Fruit fly (Drosophila melanogaster) whole organism, embryonic: ENCODE results near the gene CCAP-R.
A peak's percentile ranks its signal among the peaks of the same experiment; 100 is the strongest.

Experiments used
- CG10321 ChIP-seq: fragments of 200-800 bp; sonication (Bioruptor generic); IDR thresholded peaks from 2 replicates; pipeline ENCODE4 v1.3.6; 2022; ENCODE audit warnings: missing biosample characterization, missing genetic modification characterization
- CG10462 ChIP-seq: fragments of 200-800 bp; sonication (Bioruptor generic); optimal IDR thresholded peaks from 2 replicates; lab custom pipeline; 2016; ENCODE audit warnings: missing biosample characterization, missing genetic modification characterization
- CG10565 ChIP-seq: fragments of 200-800 bp; sonication (Bioruptor generic); optimal IDR thresholded peaks from 3 replicates; lab custom pipeline; 2016; ENCODE audit warnings: missing biosample characterization, mild to moderate bottlenecking, missing genetic modification characterization
- CG11247 ChIP-seq: fragments of 200-800 bp; sonication (Bioruptor generic); IDR thresholded peaks from 2 replicates; pipeline ENCODE4 v1.3.6; 2022; ENCODE audit warnings: missing biosample characterization, missing genetic modification characterization
- CG12299 ChIP-seq: fragments of 200-800 bp; sonication (Bioruptor generic); optimal IDR thresholded peaks from 2 replicates; lab custom pipeline; 2018; ENCODE audit warnings: missing biosample characterization, mild to moderate bottlenecking, missing genetic modification characterization
- CG12769 ChIP-seq: fragments of 200-800 bp; sonication (Bioruptor generic); optimal IDR thresholded peaks from 2 replicates; lab custom pipeline; 2019; ENCODE audit warnings: missing biosample characterization, mild to moderate bottlenecking, missing genetic modification characterization, moderate library complexity
- CG13424 ChIP-seq: fragments of 200-800 bp; sonication (Bioruptor generic); optimal IDR thresholded peaks from 2 replicates; lab custom pipeline; 2019; ENCODE audit warnings: missing biosample characterization, mild to moderate bottlenecking, missing genetic modification characterization, moderate library complexity
- CG14667 ChIP-seq: fragments of 200-800 bp; sonication (Bioruptor generic); IDR thresholded peaks from 2 replicates; pipeline ENCODE4 v1.3.6; 2022; ENCODE audit warnings: missing biosample characterization, missing genetic modification characterization
- CG14710 ChIP-seq: fragments of 200-800 bp; sonication (Bioruptor generic); optimal IDR thresholded peaks from 3 replicates; lab custom pipeline; 2019; ENCODE audit warnings: missing biosample characterization, mild to moderate bottlenecking, missing genetic modification characterization, moderate library complexity
- CG15011 ChIP-seq: fragments of 200-800 bp; sonication (Bioruptor generic); optimal IDR thresholded peaks from 3 replicates; lab custom pipeline; 2018; ENCODE audit warnings: missing biosample characterization, mild to moderate bottlenecking, missing genetic modification characterization
- CG15269 ChIP-seq: fragments of 200-800 bp; sonication (Bioruptor generic); optimal IDR thresholded peaks from 2 replicates; lab custom pipeline; 2018; ENCODE audit warnings: missing biosample characterization, mild to moderate bottlenecking, missing genetic modification characterization, moderate library complexity
- CG15696 ChIP-seq: fragments of 200-800 bp; sonication (Bioruptor generic); optimal IDR thresholded peaks from 2 replicates; lab custom pipeline; 2019; ENCODE audit warnings: missing biosample characterization, mild to moderate bottlenecking, missing genetic modification characterization, moderate library complexity
- CG17359 ChIP-seq: fragments of 200-800 bp; sonication (Bioruptor generic); optimal IDR thresholded peaks from 3 replicates; lab custom pipeline; 2018; ENCODE audit warnings: missing biosample characterization, mild to moderate bottlenecking, missing genetic modification characterization, moderate library complexity
- CG17385 ChIP-seq: fragments of 200-800 bp; sonication (Bioruptor generic); optimal IDR thresholded peaks from 3 replicates; lab custom pipeline; 2018; ENCODE audit warnings: missing biosample characterization, mild to moderate bottlenecking, missing genetic modification characterization
- CG18619 ChIP-seq: fragments of 200-800 bp; sonication (Bioruptor generic); optimal IDR thresholded peaks from 3 replicates; lab custom pipeline; 2017; ENCODE audit warnings: missing biosample characterization, mild to moderate bottlenecking, missing genetic modification characterization
- CG3847 ChIP-seq: fragments of 200-800 bp; sonication (Bioruptor generic); IDR thresholded peaks from 2 replicates; pipeline ENCODE4 v1.3.6; 2022; ENCODE audit warnings: missing biosample characterization, missing genetic modification characterization
- CG4328 ChIP-seq: fragments of 200-800 bp; sonication (Bioruptor generic); optimal IDR thresholded peaks from 3 replicates; lab custom pipeline; 2017; ENCODE audit warnings: missing biosample characterization, missing genetic modification reagents, missing genetic modification characterization
- CG4820 ChIP-seq: fragments of 200-800 bp; sonication (Bioruptor generic); optimal IDR thresholded peaks from 3 replicates; lab custom pipeline; 2016; ENCODE audit warnings: missing biosample characterization, missing genetic modification characterization
- CG5953 ChIP-seq: fragments of 200-800 bp; sonication (Bioruptor generic); IDR thresholded peaks from 2 replicates; pipeline ENCODE4 v1.3.6; 2022; ENCODE audit warnings: missing biosample characterization, missing genetic modification characterization
- CG7839 ChIP-seq: fragments of 200-800 bp; sonication (Bioruptor generic); optimal IDR thresholded peaks from 3 replicates; lab custom pipeline; 2018; ENCODE audit warnings: missing biosample characterization, mild to moderate bottlenecking, missing genetic modification characterization, moderate library complexity
- CG7928 ChIP-seq: fragments of 200-800 bp; sonication (Bioruptor generic); optimal IDR thresholded peaks from 2 replicates; lab custom pipeline; 2017; ENCODE audit warnings: missing biosample characterization, mild to moderate bottlenecking, missing genetic modification characterization
- CG8388 ChIP-seq: fragments of 200-800 bp; sonication (Bioruptor generic); optimal IDR thresholded peaks from 2 replicates; lab custom pipeline; 2019; ENCODE audit warnings: missing biosample characterization, mild to moderate bottlenecking, missing genetic modification characterization, moderate library complexity
- CTCF ChIP-seq: fragments of 200-800 bp; sonication (Bioruptor generic); optimal IDR thresholded peaks from 2 replicates; lab custom pipeline; 2017; ENCODE audit warnings: missing biosample characterization, mild to moderate bottlenecking, missing genetic modification characterization, moderate library complexity
- CkIIα-i1 ChIP-seq: fragments of 200-800 bp; sonication (Bioruptor generic); IDR thresholded peaks from 2 replicates; pipeline ENCODE4 v1.3.6; 2022; ENCODE audit warnings: missing biosample characterization, missing genetic modification characterization
- H15 ChIP-seq: fragments of 200-800 bp; sonication (Bioruptor generic); IDR thresholded peaks from 3 replicates; pipeline ENCODE4 v1.3.6; 2022; ENCODE audit warnings: missing biosample characterization, missing genetic modification characterization
- Hey ChIP-seq: fragments of 200-800 bp; sonication (Bioruptor generic); optimal IDR thresholded peaks from 3 replicates; lab custom pipeline; 2018; ENCODE audit warnings: missing biosample characterization, mild to moderate bottlenecking, missing genetic modification characterization
- Side ChIP-seq: fragments of 200-800 bp; sonication (Bioruptor generic); optimal IDR thresholded peaks from 2 replicates; lab custom pipeline; 2016; ENCODE audit warnings: missing biosample characterization, missing genetic modification characterization
- TFAM ChIP-seq: fragments of 200-800 bp; sonication (Bioruptor generic); optimal IDR thresholded peaks from 2 replicates; lab custom pipeline; 2017; ENCODE audit warnings: missing biosample characterization, missing genetic modification characterization, inconsistent platforms
- Usf ChIP-seq: fragments of 200-800 bp; sonication (Bioruptor generic); optimal IDR thresholded peaks from 2 replicates; lab custom pipeline; 2017; ENCODE audit warnings: missing genotype, missing biosample characterization, missing genetic modification characterization
- Vsx1 ChIP-seq: fragments of 200-800 bp; sonication (Bioruptor generic); optimal IDR thresholded peaks from 2 replicates; lab custom pipeline; 2017; ENCODE audit warnings: missing biosample characterization, mild to moderate bottlenecking, missing genetic modification characterization, missing genetic modification reagents
- Xrp1 ChIP-seq: fragments of 200-800 bp; sonication (Bioruptor generic); IDR thresholded peaks from 2 replicates; pipeline ENCODE4 v1.3.6; 2022; ENCODE audit warnings: missing biosample characterization, missing genetic modification characterization
- ac ChIP-seq: fragments of 200-800 bp; sonication (Bioruptor generic); optimal IDR thresholded peaks from 3 replicates; lab custom pipeline; 2017; ENCODE audit warnings: missing biosample characterization, mild to moderate bottlenecking, missing genetic modification characterization
- az2 ChIP-seq: fragments of 200-800 bp; sonication (Bioruptor generic); optimal IDR thresholded peaks from 3 replicates; lab custom pipeline; 2016; ENCODE audit warnings: missing biosample characterization, missing genetic modification characterization
- bab2 ChIP-seq: fragments of 200-800 bp; sonication (Bioruptor generic); optimal IDR thresholded peaks from 2 replicates; lab custom pipeline; 2016; ENCODE audit warnings: missing biosample characterization, missing genetic modification characterization
- da ChIP-seq: fragments of 200-800 bp; sonication (Bioruptor generic); optimal IDR thresholded peaks from 2 replicates; lab custom pipeline; 2016; ENCODE audit warnings: missing biosample characterization, missing genetic modification characterization
- ftz-f1 ChIP-seq: fragments of 200-800 bp; sonication (Bioruptor generic); optimal IDR thresholded peaks from 2 replicates; lab custom pipeline; 2016; ENCODE audit warnings: missing biosample characterization, missing genetic modification characterization
- gem ChIP-seq: fragments of 200-800 bp; sonication (Bioruptor generic); optimal IDR thresholded peaks from 2 replicates; lab custom pipeline; 2019; ENCODE audit warnings: missing biosample characterization, mild to moderate bottlenecking, missing genetic modification characterization, moderate library complexity
- grau ChIP-seq: fragments of 200-800 bp; optimal IDR thresholded peaks from 3 replicates; lab custom pipeline; 2019; ENCODE audit warnings: missing biosample characterization, mild to moderate bottlenecking, missing genetic modification characterization, moderate library complexity
- gsb-n ChIP-seq: fragments of 200-800 bp; sonication (Bioruptor generic); optimal IDR thresholded peaks from 3 replicates; lab custom pipeline; 2018; ENCODE audit warnings: missing biosample characterization, mild to moderate bottlenecking, missing genetic modification characterization
- her ChIP-seq: fragments of 200-800 bp; sonication (Bioruptor generic); optimal IDR thresholded peaks from 2 replicates; lab custom pipeline; 2016; ENCODE audit warnings: missing biosample characterization, missing genetic modification characterization
- lov ChIP-seq, 2 experiments: fragments of 200-800 bp in 1 of 2; fragments of >200 bp in 1 of 2; sonication (Bioruptor generic) in 1 of 2; IDR thresholded peaks in 1 of 2; optimal IDR thresholded peaks in 1 of 2; 2 replicates in 1 of 2; 3 replicates in 1 of 2; pipeline versions ENCODE4 v1.3.6 to Lab custom; 2017 to 2022; ENCODE audit warnings: missing biosample characterization in 1 of 2, missing genetic modification characterization in 1 of 2
- nerfin-2 ChIP-seq: fragments of 200-800 bp; sonication (Bioruptor generic); IDR thresholded peaks from 2 replicates; pipeline ENCODE4 v1.3.6; 2022; ENCODE audit warnings: missing biosample characterization, missing genetic modification characterization; ENCODE audit not compliant: partially characterized antibody
- pb ChIP-seq: fragments of 200-800 bp; sonication (Bioruptor generic); optimal IDR thresholded peaks from 3 replicates; lab custom pipeline; 2016; ENCODE audit warnings: missing biosample characterization, missing genetic modification characterization
- pnt ChIP-seq: fragments of 200-800 bp; sonication (Bioruptor generic); optimal IDR thresholded peaks from 3 replicates; lab custom pipeline; 2016; ENCODE audit warnings: missing biosample characterization, missing genetic modification characterization
- repo ChIP-seq: fragments of 200-800 bp; sonication (Bioruptor generic); optimal IDR thresholded peaks from 2 replicates; lab custom pipeline; 2016; ENCODE audit warnings: missing biosample characterization, missing genetic modification characterization
- row ChIP-seq: fragments of 200-800 bp; sonication (Bioruptor generic); IDR thresholded peaks from 3 replicates; pipeline ENCODE4 v1.3.6; 2022; ENCODE audit warnings: missing biosample characterization, missing genetic modification characterization
- schlank ChIP-seq: fragments of 200-800 bp; sonication (Bioruptor generic); optimal IDR thresholded peaks from 2 replicates; lab custom pipeline; 2018; ENCODE audit warnings: missing biosample characterization, mild to moderate bottlenecking, missing genetic modification characterization
- sug ChIP-seq: fragments of 200-800 bp; optimal IDR thresholded peaks from 2 replicates; lab custom pipeline; 2019; ENCODE audit warnings: missing biosample characterization, mild to moderate bottlenecking, missing genetic modification characterization, moderate library complexity
- ttk ChIP-seq: fragments of 200-800 bp; sonication (Bioruptor generic); IDR thresholded peaks from 2 replicates; pipeline ENCODE4 v2.1.2; 2022; ENCODE audit warnings: missing biosample characterization, missing genetic modification characterization
- wor ChIP-seq: fragments of 200-800 bp; sonication (Bioruptor generic); IDR thresholded peaks from 2 replicates; pipeline ENCODE4 v1.3.6; 2022; ENCODE audit warnings: missing biosample characterization, missing genetic modification characterization

The CCAP-R gene

dm6 chr3R:25996197-25997005 lies 40.3 kb upstream of the CCAP-R start, which contains the start of gene CG43116 (continued):
- no peak for TF ChIP-seq ftz-f1 (GFP tag; lab: Kevin White, UChicago)
- TF ChIP-seq ttk (GFP tag; lab: Robert Waterston, UW) = peak; percentile 78
- no peak for TF ChIP-seq repo
- no peak for TF ChIP-seq her (GFP tag; lab: Kevin White, UChicago)
- TF ChIP-seq row (GFP tag; lab: Robert Waterston, UW) = peak; percentile 93
- peak; percentile 78 for TF ChIP-seq CG14667
- no peak for TF ChIP-seq schlank
- TF ChIP-seq az2 = peak; percentile 91
- peak; percentile 78 for TF ChIP-seq H15 (GFP tag; lab: Robert Waterston, UW)
- peak; percentile 60 for TF ChIP-seq bab2 (GFP tag; lab: Kevin White, UChicago)
- TF ChIP-seq pb (GFP tag; lab: Kevin White, UChicago) = no peak
- TF ChIP-seq CG4328 (GFP tag; lab: Kevin White, UChicago) = peak; percentile 32
- peak; percentile 62 for TF ChIP-seq pnt (GFP tag; lab: Kevin White, UChicago)
- TF ChIP-seq ac = peak; percentile 90
- TF ChIP-seq da (GFP tag; lab: Kevin White, UChicago) = peak; percentile 33
- peak; percentile 94 for TF ChIP-seq CG8388 (GFP tag; lab: Kevin White, UChicago)
- peak; percentile 72 for TF ChIP-seq wor (GFP tag; lab: Robert Waterston, UW)
- peak; percentile 93 for TF ChIP-seq CG4820 (GFP tag; lab: Kevin White, UChicago)
- peak; percentile 47; the same call in 1 of the 2 replicates for TF ChIP-seq CG3847 (GFP tag; lab: Robert Waterston, UW)
- TF ChIP-seq CG13424 (tag; lab: Kevin White, UChicago) = peak; percentile 88
- peak; percentile 89 for TF ChIP-seq CG17359 (tag; lab: Kevin White, UChicago)
- no peak for TF ChIP-seq CkIIα-i1 (GFP tag; lab: Robert Waterston, UW)
- TF ChIP-seq CG15696 (tag; lab: Kevin White, UChicago) = peak; percentile 99
- no peak for TF ChIP-seq sug
- peak; percentile 85 for TF ChIP-seq grau
- no peak for TF ChIP-seq Hey (tag; lab: Kevin White, UChicago)
- no peak for TF ChIP-seq Vsx1 (GFP tag; lab: Kevin White, UChicago)
- TF ChIP-seq nerfin-2 = no peak
- peak; percentile 36 for TF ChIP-seq CTCF (GFP tag; lab: Kevin White, UChicago)
- TF ChIP-seq lov (optimal IDR thresholded peaks at IDR 0.05; lab: Kevin White, UChicago) = no peak
- TF ChIP-seq lov (GFP tag; IDR thresholded peaks at IDR 0.05; lab: Robert Waterston, UW) = peak; percentile 87; the same call in 2 of the 3 replicates
- TF ChIP-seq Usf (GFP tag; lab: Kevin White, UChicago) = peak; percentile 91
- no peak for TF ChIP-seq CG7928 (GFP tag; lab: Kevin White, UChicago)
- peak; percentile 82 for TF ChIP-seq CG10462 (GFP tag; lab: Kevin White, UChicago)
- TF ChIP-seq CG12299 (tag; lab: Kevin White, UChicago) = peak; percentile 65
- peak; percentile 97 for TF ChIP-seq CG14710 (tag; lab: Kevin White, UChicago)
- peak; percentile 68 for TF ChIP-seq CG18619 (GFP tag; lab: Kevin White, UChicago)
- TF ChIP-seq gem = peak; percentile 96
- peak; percentile 40 for TF ChIP-seq CG11247 (GFP tag; lab: Robert Waterston, UW)
- peak; percentile 97 for TF ChIP-seq gsb-n (tag; lab: Kevin White, UChicago)
- peak; percentile 0 for TF ChIP-seq CG10565 (GFP tag; lab: Kevin White, UChicago)
- TF ChIP-seq CG10321 (GFP tag; lab: Robert Waterston, UW) = no peak
- TF ChIP-seq CG7839 = no peak
- peak; percentile 58 for TF ChIP-seq Side (GFP tag; lab: Kevin White, UChicago)
- TF ChIP-seq CG17385 (GFP tag; lab: Kevin White, UChicago) = peak; percentile 78
- no peak for TF ChIP-seq CG15269 (tag; lab: Kevin White, UChicago)
- TF ChIP-seq CG5953 (GFP tag; lab: Robert Waterston, UW) = no peak
- peak; percentile 98 for TF ChIP-seq Xrp1 (GFP tag; lab: Robert Waterston, UW)
- peak; percentile 71 for TF ChIP-seq TFAM
- peak; percentile 71 for TF ChIP-seq CG15011
- no peak for TF ChIP-seq CG12769 (tag; lab: Kevin White, UChicago)
